Worm (Caenorhabditis elegans) whole organism, young adult: Measurements from ENCODE around the gene stdh-4.

Source experiments
- F33H1.4 ChIP-seq: fragments of 200-800 bp; sonication (Bioruptor generic); IDR thresholded peaks from 2 replicates; pipeline ENCODE4 v1.3.6; 2022; ENCODE audit warnings: missing genetic modification reagents, missing genetic modification characterization, missing compliant biosample characterization
- K11D2.4 ChIP-seq: fragments of 200-800 bp; sonication (Bioruptor generic); IDR thresholded peaks from 2 replicates; pipeline ENCODE4 v1.3.6; 2022; ENCODE audit warnings: missing genetic modification reagents, missing genetic modification characterization, missing compliant biosample characterization
- K12H6.12 ChIP-seq: fragments of 200-800 bp; sonication (Bioruptor generic); optimal IDR thresholded peaks from 2 replicates; lab custom pipeline; 2018; ENCODE audit warnings: mild to moderate bottlenecking, missing genetic modification characterization, missing compliant biosample characterization
- ama-1 ChIP-seq, 3 experiments: fragments of 150-350 bp in 1 of 3; sonication (generic microtip) in 2 of 3; optimal IDR thresholded peaks; 2 replicates each; lab custom pipeline; 2014 to 2018; ENCODE audit warnings: missing biosample characterization in 2 of 3, missing genetic modification characterization in 2 of 3, missing genetic modification reagents in 2 of 3
- aptf-2 ChIP-seq: fragments of 200-800 bp; sonication (Bioruptor generic); conservative IDR thresholded peaks from 2 replicates; pipeline ENCODE4 v1.3.6; 2022; ENCODE audit warnings: missing genetic modification reagents, missing genetic modification characterization, missing compliant biosample characterization
- aptf-3 ChIP-seq: fragments of 200-800 bp; sonication (Bioruptor generic); IDR thresholded peaks from 2 replicates; pipeline ENCODE4 v1.3.6; 2022; ENCODE audit warnings: missing genetic modification characterization, missing compliant biosample characterization
- bed-1 ChIP-seq: fragments of 200-800 bp; sonication (Bioruptor generic); IDR thresholded peaks from 2 replicates; pipeline ENCODE4 v1.3.6; 2022; ENCODE audit warnings: missing genetic modification reagents, missing genetic modification characterization, missing compliant biosample characterization
- ceh-27 ChIP-seq: fragments of 200-800 bp; sonication (Bioruptor generic); optimal IDR thresholded peaks from 2 replicates; lab custom pipeline; 2018; ENCODE audit warnings: mild to moderate bottlenecking, missing genetic modification characterization, moderate library complexity, missing compliant biosample characterization
- ceh-58 ChIP-seq: fragments of 200-800 bp; sonication (Bioruptor generic); IDR thresholded peaks from 2 replicates; pipeline ENCODE4 v1.3.6; 2022; ENCODE audit warnings: missing genetic modification characterization, missing compliant biosample characterization
- ceh-79 ChIP-seq: sonication (generic microtip); optimal IDR thresholded peaks from 2 replicates; lab custom pipeline; 2017; ENCODE audit warnings: mild to moderate bottlenecking, missing genetic modification characterization, missing compliant biosample characterization
- dox-1 ChIP-seq: fragments of 200-800 bp; sonication (Bioruptor generic); IDR thresholded peaks from 2 replicates; pipeline ENCODE4 v1.3.6; 2022; ENCODE audit warnings: missing genetic modification reagents, missing genetic modification characterization, missing compliant biosample characterization
- dpff-1 ChIP-seq: sonication (generic microtip); optimal IDR thresholded peaks from 2 replicates; lab custom pipeline; 2017; ENCODE audit warnings: mild to moderate bottlenecking, missing genetic modification characterization, missing compliant biosample characterization
- efl-1 ChIP-seq: fragments of 150-350 bp; optimal IDR thresholded peaks from 2 replicates; lab custom pipeline; 2014; ENCODE audit warnings: missing biosample characterization, missing genetic modification reagents, missing genetic modification characterization
- egl-44 ChIP-seq: fragments of 200-800 bp; sonication (Bioruptor generic); IDR thresholded peaks from 2 replicates; pipeline ENCODE4 v1.3.6; 2022; ENCODE audit warnings: missing genetic modification reagents, missing genetic modification characterization, missing compliant biosample characterization
- hlh-26 ChIP-seq: fragments of 200-800 bp; sonication (Bioruptor generic); conservative IDR thresholded peaks from 2 replicates; pipeline ENCODE4 v1.3.6; 2022; ENCODE audit warnings: missing genetic modification reagents, missing genetic modification characterization, missing compliant biosample characterization
- hmg-1.2 ChIP-seq: fragments of 200-800 bp; sonication (Bioruptor generic); IDR thresholded peaks from 2 replicates; pipeline ENCODE4 v1.3.6; 2022; ENCODE audit warnings: missing genetic modification reagents, missing genetic modification characterization, missing compliant biosample characterization
- hrde-1 ChIP-seq: sonication (generic microtip); optimal IDR thresholded peaks from 2 replicates; lab custom pipeline; 2016; ENCODE audit warnings: missing genetic modification characterization, mild to moderate bottlenecking, missing compliant biosample characterization, moderate library complexity, missing genotype, missing genetic modification reagents, borderline replicate concordance
- let-526 ChIP-seq: fragments of 200-800 bp; sonication (Bioruptor generic); IDR thresholded peaks from 2 replicates; pipeline ENCODE4 v1.3.6; 2022; ENCODE audit warnings: missing genetic modification reagents, missing genetic modification characterization, missing compliant biosample characterization
- lin-35 ChIP-seq, 3 experiments: fragments of 150-350 bp in 2 of 3; sonication (generic microtip) in 1 of 3; optimal IDR thresholded peaks; 2 replicates each; lab custom pipeline; 2014 to 2018; ENCODE audit warnings: missing biosample characterization in 3 of 3, missing genetic modification characterization in 3 of 3, missing genetic modification reagents in 3 of 3
- lsl-1 ChIP-seq: fragments of 200-800 bp; sonication (Bioruptor generic); optimal IDR thresholded peaks from 2 replicates; lab custom pipeline; 2018; ENCODE audit warnings: mild to moderate bottlenecking, missing genetic modification characterization, moderate library complexity, missing compliant biosample characterization
- madf-6 ChIP-seq: fragments of 200-800 bp; sonication (Bioruptor generic); IDR thresholded peaks from 2 replicates; pipeline ENCODE4 v1.3.6; 2022; ENCODE audit warnings: missing genetic modification reagents, missing genetic modification characterization, missing compliant biosample characterization
- madf-8 ChIP-seq: fragments of 200-800 bp; sonication (Bioruptor generic); conservative IDR thresholded peaks from 2 replicates; pipeline ENCODE4 v1.3.6; 2022; ENCODE audit warnings: missing genetic modification reagents, missing genetic modification characterization, missing compliant biosample characterization
- mcd-1 ChIP-seq: fragments of 200-800 bp; sonication (Bioruptor generic); IDR thresholded peaks from 2 replicates; pipeline ENCODE4 v1.3.6; 2022; ENCODE audit warnings: missing genetic modification reagents, missing genetic modification characterization, missing compliant biosample characterization
- mes-4 ChIP-seq: sonication (generic microtip); optimal IDR thresholded peaks from 2 replicates; lab custom pipeline; 2016; ENCODE audit warnings: missing genotype, missing genetic modification characterization, missing compliant biosample characterization
- mxl-1 ChIP-seq: sonication (generic microtip); optimal IDR thresholded peaks from 2 replicates; lab custom pipeline; 2016; ENCODE audit warnings: missing genetic modification characterization, missing compliant biosample characterization
- repo-1 ChIP-seq: sonication (generic microtip); optimal IDR thresholded peaks from 2 replicates; lab custom pipeline; 2017; ENCODE audit warnings: mild to moderate bottlenecking, missing genetic modification characterization, missing compliant biosample characterization
- snpc-3.4 ChIP-seq: sonication (generic microtip); optimal IDR thresholded peaks from 2 replicates; lab custom pipeline; 2017; ENCODE audit warnings: missing genetic modification characterization, mild to moderate bottlenecking, missing compliant biosample characterization, antibody characterized with exemption, moderate library complexity, missing genotype, missing genetic modification reagents
- snpc-4 ChIP-seq, 5 experiments: fragments of 150-350 bp in 1 of 5; sonication (generic microtip) in 4 of 5; optimal IDR thresholded peaks; 2 replicates each; lab custom pipeline; 2014 to 2018; ENCODE audit warnings: missing genetic modification characterization in 5 of 5, missing biosample characterization in 3 of 5, antibody characterized with exemption in 2 of 5, mild to moderate bottlenecking in 2 of 5, missing compliant biosample characterization in 2 of 5, missing genotype in 2 of 5, moderate library complexity in 2 of 5, missing genetic modification reagents in 1 of 5
- xnd-1 ChIP-seq: sonication (generic microtip); optimal IDR thresholded peaks from 2 replicates; lab custom pipeline; 2016; ENCODE audit warnings: missing genotype, missing genetic modification reagents, missing genetic modification characterization, missing compliant biosample characterization
- zim-3 ChIP-seq: sonication (generic microtip); optimal IDR thresholded peaks from 2 replicates; lab custom pipeline; 2017; ENCODE audit warnings: mild to moderate bottlenecking, missing genetic modification characterization, moderate library complexity, missing compliant biosample characterization

Gene stdh-4

ce11 chrV:8500348-8500747 is 48.7 kb upstream of the stdh-4 start (continued):
- peak; percentile 100 for TF ChIP-seq zim-3 (tag; lab: Kevin White, UChicago)
- TF ChIP-seq aptf-3 (GFP tag; lab: Robert Waterston, UW), result peak; percentile 99
- TF ChIP-seq F33H1.4, result peak; percentile 77
- peak; percentile 93 for TF ChIP-seq mcd-1 (GFP tag; lab: Robert Waterston, UW)
- peak; percentile 95 for TF ChIP-seq K11D2.4 (GFP tag; lab: Robert Waterston, UW)
- peak; percentile 100 for TF ChIP-seq repo-1 (tag; lab: Kevin White, UChicago)
- TF ChIP-seq ceh-79, result peak; percentile 100
- TF ChIP-seq, all 124 proteins: peak for 121

DNA sequence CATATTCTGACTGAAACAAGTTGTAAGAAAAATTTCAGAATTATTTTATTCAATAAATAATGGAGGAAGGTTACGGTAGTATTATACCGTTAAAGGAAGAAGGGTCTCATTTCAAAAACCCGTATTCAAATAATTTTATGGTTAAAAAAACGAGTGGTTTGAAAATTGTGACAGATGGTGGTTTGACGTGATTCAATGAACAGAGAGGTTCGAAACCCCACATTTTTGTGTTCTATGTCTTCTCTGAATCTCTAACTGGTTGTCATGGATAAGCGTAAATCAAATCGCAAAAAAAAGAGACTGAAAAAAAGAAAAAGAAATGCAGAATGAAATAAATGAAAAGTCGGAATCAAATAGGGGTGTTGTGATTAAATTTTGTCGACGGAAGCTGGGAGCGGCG is 41.8 kb upstream of the stdh-4 start, which contains the start of gene ZK994.6:
Gene ZK994.6, minus strand, starts transcription at position 101 of the 400 bp plus-strand sequence.
- no peak for TF ChIP-seq mes-4 (tag; lab: Kevin White, UChicago)

ce11 chrV:8513361-8513760 is 35.7 kb upstream of the stdh-4 start, which contains the start of gene F45F2.9:
Gene F45F2.9 (minus strand): TSS chrV:8513461.
- TF ChIP-seq ceh-79, result no peak
- TF ChIP-seq K12H6.12 (tag; lab: Kevin White, UChicago), result no peak
- TF ChIP-seq let-526 (GFP tag; lab: Robert Waterston, UW), result no peak
- no peak for TF ChIP-seq aptf-2
- peak; percentile 15 for TF ChIP-seq hrde-1
- TF ChIP-seq, all 124 proteins: peak for 1

- TF ChIP-seq ceh-58 (GFP tag; lab: Robert Waterston, UW) (no peak), egl-44 (GFP tag; lab: Robert Waterston, UW) (no peak), ama-1 (optimal IDR thresholded peaks at IDR 0.05; lab: Kevin White, UChicago) (no peak), ama-1 (GFP tag; optimal IDR thresholded peaks at IDR 0.05; lab: Kevin White, UChicago) (no peak), bed-1 (GFP tag; lab: Robert Waterston, UW) (no peak), hlh-26 (no peak)
Observed at ce11 chrV:8516426-8516825, 32.7 kb upstream of the stdh-4 start.

DNA sequence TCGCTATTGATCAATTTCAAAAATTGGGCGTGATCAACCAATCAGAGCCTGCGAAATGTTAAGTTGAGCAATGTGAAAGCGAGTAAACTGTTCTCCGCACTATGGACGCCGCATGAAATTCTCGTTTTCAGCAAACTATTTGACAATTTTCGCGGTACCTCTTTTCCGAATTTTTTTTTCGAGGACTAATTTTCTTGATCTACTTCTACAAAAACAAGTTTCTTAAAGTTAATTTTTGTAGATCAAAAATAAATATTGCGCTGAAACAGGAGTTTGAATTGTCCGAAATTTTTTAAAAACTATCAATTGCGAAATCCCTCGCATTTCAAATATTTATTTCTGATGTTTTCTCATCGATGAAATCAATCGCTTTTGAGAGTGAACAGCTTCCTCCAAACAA is 31.4 kb upstream of the stdh-4 start:
- peak; percentile 49 for TF ChIP-seq efl-1
- 0 out of 2 replicates have a peak, but pooled peaks have one; percentile 15 for TF ChIP-seq madf-8 (GFP tag; lab: Robert Waterston, UW)
- TF ChIP-seq lsl-1 (GFP tag; lab: Kevin White, UChicago), result peak; percentile 5
- peak; percentile 65 for TF ChIP-seq madf-6 (GFP tag; lab: Robert Waterston, UW)
- no peak for TF ChIP-seq snpc-3.4 (tag; lab: Kevin White, UChicago)

ce11 chrV:8518283-8518682 is 30.8 kb upstream of the stdh-4 start:
- TF ChIP-seq snpc-3.4 (tag; lab: Kevin White, UChicago), result peak; percentile 14
- peak; percentile 7 for TF ChIP-seq K12H6.12 (tag; lab: Kevin White, UChicago)
- no peak for TF ChIP-seq F33H1.4
- TF ChIP-seq xnd-1, result peak; percentile 18
- TF ChIP-seq mcd-1 (GFP tag; lab: Robert Waterston, UW), result no peak
- peak; percentile 35; the same call in 1 of the 2 replicates for TF ChIP-seq hmg-1.2 (GFP tag; lab: Robert Waterston, UW)
- no peak for TF ChIP-seq lin-35 (GFP tag; optimal IDR thresholded peaks at IDR 0.05; lab: Kevin White, UChicago)
- TF ChIP-seq mxl-1, result no peak
- no peak for TF ChIP-seq repo-1 (tag; lab: Kevin White, UChicago)
- peak; percentile 40 for TF ChIP-seq ceh-27 (GFP tag; lab: Kevin White, UChicago)
- peak; percentile 33 for TF ChIP-seq dpff-1 (tag; lab: Kevin White, UChicago)
- peak; percentile 36; the same call in 1 of the 2 replicates for TF ChIP-seq dox-1 (GFP tag; lab: Robert Waterston, UW)
- TF ChIP-seq lsl-1 (GFP tag; lab: Kevin White, UChicago), result peak; percentile 14
- peak; percentile 21 for TF ChIP-seq snpc-4 (GFP tag; optimal IDR thresholded peaks at IDR 0.05; lab: Kevin White, UChicago)
- peak in 1 of 4 experiments; percentile 12 for TF ChIP-seq snpc-4 (tag; optimal IDR thresholded peaks at IDR 0.05; lab: Kevin White, UChicago)
